Worm (Caenorhabditis elegans) whole organism, L2 larva: ENCODE measurements around the gene ZC416.2.

Experiments
- C34F6.9 ChIP-seq: fragments of 150-350 bp; optimal IDR thresholded peaks from 2 replicates; lab custom pipeline; 2014; ENCODE audit warnings: missing biosample characterization, missing genetic modification characterization
- F13H6.1 ChIP-seq: sonication (generic microtip); optimal IDR thresholded peaks from 2 replicates; lab custom pipeline; 2016; ENCODE audit warnings: missing genetic modification characterization, missing compliant biosample characterization
- Y55F3AM.14 ChIP-seq: fragments of 200-800 bp; sonication (Bioruptor generic); optimal IDR thresholded peaks from 2 replicates; lab custom pipeline; 2018; ENCODE audit warnings: mild to moderate bottlenecking, missing genetic modification characterization, missing compliant biosample characterization
- ZK546.5 ChIP-seq: sonication (generic microtip); optimal IDR thresholded peaks from 2 replicates; lab custom pipeline; 2017; ENCODE audit warnings: missing biosample characterization, missing genetic modification characterization
- alr-1 ChIP-seq: fragments of 150-350 bp; optimal IDR thresholded peaks from 2 replicates; lab custom pipeline; 2014; ENCODE audit warnings: missing biosample characterization, missing genetic modification characterization
- aly-2 ChIP-seq: fragments of 150-350 bp; optimal IDR thresholded peaks from 2 replicates; lab custom pipeline; 2014; ENCODE audit warnings: missing biosample characterization, missing genetic modification characterization
- ama-1 ChIP-seq: fragments of 150-350 bp; optimal IDR thresholded peaks from 2 replicates; lab custom pipeline; 2018; ENCODE audit warnings: inconsistent platforms
- blmp-1 ChIP-seq: sonication (generic microtip); optimal IDR thresholded peaks from 2 replicates; lab custom pipeline; 2017; ENCODE audit warnings: missing genetic modification characterization, mild to moderate bottlenecking, missing compliant biosample characterization, antibody characterized with exemption, moderate library complexity; ENCODE audit not compliant: insufficient read depth
- ceh-16 ChIP-seq: fragments of 150-350 bp; optimal IDR thresholded peaks from 2 replicates; lab custom pipeline; 2014; ENCODE audit warnings: missing biosample characterization, missing genetic modification characterization
- ceh-82 ChIP-seq: fragments of 150-350 bp; optimal IDR thresholded peaks from 2 replicates; lab custom pipeline; 2014; ENCODE audit warnings: missing biosample characterization, missing genetic modification characterization
- crh-2 ChIP-seq: sonication (generic microtip); optimal IDR thresholded peaks from 2 replicates; lab custom pipeline; 2017; ENCODE audit warnings: missing biosample characterization, missing genetic modification characterization
- dmd-4 ChIP-seq: sonication (generic microtip); optimal IDR thresholded peaks from 2 replicates; lab custom pipeline; 2017; ENCODE audit warnings: missing biosample characterization, missing genetic modification characterization
- egl-27 ChIP-seq: sonication (generic microtip); optimal IDR thresholded peaks from 3 replicates; lab custom pipeline; 2017; ENCODE audit warnings: missing biosample characterization, missing genetic modification reagents, missing genetic modification characterization
- elt-1 ChIP-seq: fragments of 150-350 bp; optimal IDR thresholded peaks from 2 replicates; lab custom pipeline; 2014; ENCODE audit warnings: missing biosample characterization, missing genetic modification characterization
- elt-3 ChIP-seq: sonication (generic microtip); optimal IDR thresholded peaks from 2 replicates; lab custom pipeline; 2017; ENCODE audit warnings: missing biosample characterization, missing genetic modification characterization
- fos-1 ChIP-seq: fragments of 150-350 bp; optimal IDR thresholded peaks from 2 replicates; lab custom pipeline; 2014; ENCODE audit warnings: missing biosample characterization, missing genetic modification characterization
- gmeb-1 ChIP-seq: fragments of 150-350 bp; optimal IDR thresholded peaks from 2 replicates; lab custom pipeline; 2014; ENCODE audit warnings: missing biosample characterization, missing genetic modification characterization
- lin-11 ChIP-seq: fragments of 150-350 bp; sonication (generic microtip); optimal IDR thresholded peaks from 2 replicates; lab custom pipeline; 2014; ENCODE audit warnings: missing biosample characterization, missing genetic modification characterization, inconsistent platforms, mixed read lengths
- lin-39 ChIP-seq: fragments of 150-350 bp; optimal IDR thresholded peaks from 2 replicates; lab custom pipeline; 2014; ENCODE audit warnings: missing biosample characterization, missing genetic modification reagents, missing genetic modification characterization
- lsy-2 ChIP-seq, 2 experiments: fragments of 150-350 bp in 1 of 2; sonication (generic microtip) in 1 of 2; optimal IDR thresholded peaks; 2 replicates each; lab custom pipeline; 2014 to 2017; ENCODE audit warnings: missing biosample characterization in 2 of 2, missing genetic modification characterization in 2 of 2
- mab-5 ChIP-seq: fragments of 150-350 bp; optimal IDR thresholded peaks from 2 replicates; lab custom pipeline; 2014; ENCODE audit warnings: missing biosample characterization, missing genetic modification characterization
- mbf-1 ChIP-seq: sonication (generic microtip); optimal IDR thresholded peaks from 2 replicates; lab custom pipeline; 2017; ENCODE audit warnings: missing biosample characterization, missing genetic modification characterization
- mdl-1 ChIP-seq, 2 experiments: fragments of 150-350 bp in 1 of 2; sonication (generic microtip) in 1 of 2; optimal IDR thresholded peaks; 2 replicates each; lab custom pipeline; 2017; ENCODE audit warnings: missing biosample characterization in 2 of 2, missing genetic modification characterization in 2 of 2
- nhr-11 ChIP-seq: fragments of 150-350 bp; optimal IDR thresholded peaks from 2 replicates; lab custom pipeline; 2014; ENCODE audit warnings: missing biosample characterization, missing genetic modification characterization
- nhr-12 ChIP-seq: fragments of 150-350 bp; optimal IDR thresholded peaks from 2 replicates; lab custom pipeline; 2014; ENCODE audit warnings: missing biosample characterization, missing genetic modification characterization
- nhr-129 ChIP-seq: fragments of 150-350 bp; optimal IDR thresholded peaks from 2 replicates; lab custom pipeline; 2014; ENCODE audit warnings: missing biosample characterization, missing genetic modification characterization
- nhr-21 ChIP-seq: fragments of 150-350 bp; optimal IDR thresholded peaks from 2 replicates; lab custom pipeline; 2014; ENCODE audit warnings: missing biosample characterization, missing genetic modification characterization
- nhr-23 ChIP-seq: fragments of 150-350 bp; optimal IDR thresholded peaks from 2 replicates; lab custom pipeline; 2014; ENCODE audit warnings: missing biosample characterization, missing genetic modification reagents, missing genetic modification characterization
- nhr-237 ChIP-seq: fragments of 150-350 bp; optimal IDR thresholded peaks from 2 replicates; lab custom pipeline; 2014; ENCODE audit warnings: missing biosample characterization, missing genetic modification characterization
- nhr-25 ChIP-seq: fragments of 150-350 bp; sonication (generic microtip); optimal IDR thresholded peaks from 3 replicates; lab custom pipeline; 2014; ENCODE audit warnings: missing biosample characterization, missing genetic modification characterization
- nhr-6 ChIP-seq: fragments of 150-350 bp; optimal IDR thresholded peaks from 2 replicates; lab custom pipeline; 2014; ENCODE audit warnings: missing biosample characterization, missing genetic modification characterization
- nhr-77 ChIP-seq: fragments of 150-350 bp; optimal IDR thresholded peaks from 2 replicates; lab custom pipeline; 2014; ENCODE audit warnings: missing biosample characterization, missing genetic modification characterization
- peb-1 ChIP-seq: fragments of 150-350 bp; optimal IDR thresholded peaks from 2 replicates; lab custom pipeline; 2014; ENCODE audit warnings: missing biosample characterization, missing genetic modification characterization
- sem-4 ChIP-seq: fragments of 150-350 bp; optimal IDR thresholded peaks from 2 replicates; lab custom pipeline; 2014; ENCODE audit warnings: missing biosample characterization, missing genetic modification reagents, missing genetic modification characterization
- skn-1 ChIP-seq: sonication (generic microtip); optimal IDR thresholded peaks from 2 replicates; lab custom pipeline; 2017; ENCODE audit warnings: missing biosample characterization, missing genetic modification characterization
- sma-3 ChIP-seq: sonication (generic microtip); optimal IDR thresholded peaks from 2 replicates; lab custom pipeline; 2016; ENCODE audit warnings: missing genetic modification reagents, missing genetic modification characterization, missing compliant biosample characterization
- sma-9 ChIP-seq, 2 experiments: fragments of 150-350 bp in 1 of 2; sonication (generic microtip) in 1 of 2; optimal IDR thresholded peaks; 2 replicates each; lab custom pipeline; 2014 to 2016; ENCODE audit warnings: missing genetic modification characterization in 2 of 2, mild to moderate bottlenecking in 1 of 2, missing biosample characterization in 1 of 2, missing compliant biosample characterization in 1 of 2, missing genetic modification reagents in 1 of 2, moderate library complexity in 1 of 2
- snpc-4 ChIP-seq: fragments of 150-350 bp; optimal IDR thresholded peaks from 2 replicates; lab custom pipeline; 2014; ENCODE audit warnings: missing biosample characterization, missing genetic modification characterization
- unc-55 ChIP-seq: fragments of 150-350 bp; sonication (generic microtip); optimal IDR thresholded peaks from 3 replicates; lab custom pipeline; 2014; ENCODE audit warnings: missing biosample characterization, missing genetic modification reagents, missing genetic modification characterization
- unc-62 ChIP-seq: fragments of 150-350 bp; optimal IDR thresholded peaks from 2 replicates; lab custom pipeline; 2014; ENCODE audit warnings: missing biosample characterization, missing genetic modification reagents, missing genetic modification characterization
- zag-1 ChIP-seq: fragments of 150-350 bp; optimal IDR thresholded peaks from 2 replicates; lab custom pipeline; 2014; ENCODE audit warnings: missing biosample characterization, missing genetic modification characterization
- ztf-1 ChIP-seq: fragments of 200-800 bp; sonication (Bioruptor generic); conservative IDR thresholded peaks from 2 replicates; pipeline ENCODE4 v1.3.6; 2022; ENCODE audit warnings: missing genetic modification characterization, missing compliant biosample characterization
- ztf-11 ChIP-seq: sonication (generic microtip); optimal IDR thresholded peaks from 2 replicates; lab custom pipeline; 2017; ENCODE audit warnings: missing biosample characterization, missing genetic modification characterization
- ztf-4 ChIP-seq: fragments of 150-350 bp; optimal IDR thresholded peaks from 2 replicates; lab custom pipeline; 2014; ENCODE audit warnings: missing biosample characterization, missing genetic modification characterization

The ZC416.2 gene

DNA sequence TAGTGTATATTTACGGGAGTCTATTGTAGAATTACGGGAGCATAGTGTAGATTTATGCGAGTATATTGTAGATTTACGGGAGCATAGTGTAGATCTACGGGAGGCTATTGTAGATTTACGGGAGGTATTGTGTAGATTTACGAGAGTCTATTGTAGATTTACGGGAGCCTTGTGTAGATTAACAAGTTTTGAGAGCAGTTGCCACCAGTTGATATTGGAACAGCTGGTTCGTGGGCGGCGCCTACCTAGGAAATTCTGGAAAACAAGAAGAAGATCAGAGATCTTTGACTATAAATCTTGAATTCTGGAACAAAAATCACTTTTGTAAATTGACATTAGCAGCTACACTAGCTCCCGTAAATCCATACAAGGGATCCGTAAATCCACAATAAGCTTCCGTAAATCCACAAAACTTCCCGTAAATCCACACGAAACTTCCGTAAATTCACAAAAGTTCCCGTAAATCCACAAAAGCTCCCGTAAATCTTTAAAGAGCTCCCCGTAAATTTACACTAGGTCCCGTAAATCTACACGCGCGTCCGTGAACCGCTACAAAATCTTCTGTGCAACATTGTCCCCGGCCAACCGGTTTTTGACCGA is 19.5 kb downstream of the ZC416.2 start:
- TF ChIP-seq egl-27 (tag; lab: Kevin White, UChicago) (no peak), lin-11 (tag; lab: Kevin White, UChicago) (no peak), crh-2 (tag; lab: Kevin White, UChicago) (no peak), mab-5 (tag; lab: Kevin White, UChicago) (no peak), nhr-6 (no peak), nhr-11 (no peak), ztf-11 (tag; lab: Kevin White, UChicago) (no peak), ceh-16 (tag; lab: Kevin White, UChicago) (no peak), peb-1 (tag; lab: Kevin White, UChicago) (no peak), nhr-77 (tag; lab: Kevin White, UChicago) (no peak), mbf-1 (tag; lab: Kevin White, UChicago) (no peak), nhr-237 (tag; lab: Kevin White, UChicago) (no peak)
- TF ChIP-seq, all 48 proteins: peak for 0

DNA sequence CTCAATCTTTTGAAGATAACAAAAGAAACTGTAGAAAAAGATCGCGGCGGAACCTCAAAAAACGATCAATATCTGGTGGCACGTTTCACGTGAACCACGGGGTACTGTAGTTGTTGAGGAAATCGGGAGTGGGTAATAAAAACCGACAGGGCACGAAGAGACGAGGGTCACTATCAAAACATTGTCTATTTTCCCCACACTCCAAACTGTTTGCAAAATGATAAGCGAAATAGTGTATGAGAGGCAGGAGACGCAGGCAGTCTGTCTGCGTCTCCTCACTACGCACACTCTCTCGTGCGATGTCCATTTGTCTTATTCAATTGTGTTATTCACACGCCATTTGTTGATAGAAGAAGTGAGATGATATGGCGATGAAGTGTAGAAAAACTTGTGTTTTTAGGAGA is 20.0 kb downstream of the ZC416.2 start:
- TF ChIP-seq mbf-1 (tag; lab: Kevin White, UChicago) (no peak), ceh-82 (no peak), nhr-21 (tag; lab: Kevin White, UChicago) (peak; percentile 94), sma-9 (GFP tag; optimal IDR thresholded peaks at IDR 0.05; lab: Kevin White, UChicago) (peak; percentile 96), sma-9 (tag; optimal IDR thresholded peaks at IDR 0.05; lab: Kevin White, UChicago) (no peak), nhr-11 (no peak), Y55F3AM.14 (GFP tag; lab: Kevin White, UChicago) (peak; percentile 17), gmeb-1 (tag; lab: Kevin White, UChicago) (peak; percentile 70), F13H6.1 (tag; lab: Kevin White, UChicago) (peak; percentile 64), ama-1 (lab: Kevin White, UChicago) (no peak), sma-3 (GFP tag; lab: Kevin White, UChicago) (peak; percentile 91), lsy-2 (tag; optimal IDR thresholded peaks at IDR 0.05; lab: Kevin White, UChicago) (peak in 1 of 2 experiments; percentile 84), nhr-25 (peak; percentile 89), crh-2 (tag; lab: Kevin White, UChicago) (peak; percentile 64), nhr-77 (tag; lab: Kevin White, UChicago) (no peak), fos-1 (tag; lab: Kevin White, UChicago) (peak; percentile 41), mdl-1 (tag; optimal IDR thresholded peaks at IDR 0.05; lab: Kevin White, UChicago) (peak; percentile 6 to 65), aly-2 (tag; lab: Kevin White, UChicago) (no peak), egl-27 (tag; lab: Kevin White, UChicago) (peak; percentile 32), nhr-129 (tag; lab: Kevin White, UChicago) (peak; percentile 67), blmp-1 (peak; percentile 38)

DNA sequence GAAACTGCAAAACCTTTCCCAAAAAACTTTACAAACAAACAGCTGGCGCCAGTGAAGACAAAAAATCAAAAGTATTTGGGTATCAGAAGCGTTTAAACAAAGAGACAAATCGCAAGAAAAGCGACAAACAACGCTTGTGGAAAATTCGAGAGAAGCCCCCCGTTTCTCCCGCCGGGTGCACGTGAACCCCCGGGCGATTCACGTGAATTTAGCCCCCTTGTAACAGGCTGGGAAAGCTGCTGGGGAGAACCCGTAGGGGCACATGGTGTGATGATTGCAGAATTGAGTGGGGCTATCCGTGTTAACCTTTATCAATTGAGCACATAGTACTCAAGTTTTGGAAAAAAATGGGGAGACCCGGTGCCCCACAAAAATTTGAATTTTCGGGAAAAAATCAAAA is 20.8 kb downstream of the ZC416.2 start:
- TF ChIP-seq C34F6.9 (tag; lab: Kevin White, UChicago) = peak; percentile 16
- TF ChIP-seq fos-1 (tag; lab: Kevin White, UChicago) = peak; percentile 22
- no peak for TF ChIP-seq dmd-4 (tag; lab: Kevin White, UChicago)
- TF ChIP-seq nhr-21 (tag; lab: Kevin White, UChicago) = peak; percentile 62
- TF ChIP-seq nhr-77 (tag; lab: Kevin White, UChicago) = no peak
- TF ChIP-seq ceh-16 (tag; lab: Kevin White, UChicago) = no peak
- TF ChIP-seq lin-39 (tag; lab: Kevin White, UChicago) = no peak
- no peak for TF ChIP-seq ceh-82
- no peak for TF ChIP-seq ztf-1 (GFP tag; lab: Robert Waterston, UW)
- TF ChIP-seq gmeb-1 (tag; lab: Kevin White, UChicago) = peak; percentile 33
- TF ChIP-seq F13H6.1 (tag; lab: Kevin White, UChicago) = peak; percentile 95
- TF ChIP-seq peb-1 (tag; lab: Kevin White, UChicago) = no peak
- no peak for TF ChIP-seq unc-55
- no peak for TF ChIP-seq ama-1 (lab: Kevin White, UChicago)
- TF ChIP-seq nhr-237 (tag; lab: Kevin White, UChicago) = no peak
- TF ChIP-seq ZK546.5 (tag; lab: Kevin White, UChicago) = no peak
- TF ChIP-seq mdl-1 (tag; optimal IDR thresholded peaks at IDR 0.05; lab: Kevin White, UChicago) = peak; percentile 48 to 71
- TF ChIP-seq lin-11 (tag; lab: Kevin White, UChicago) = peak; percentile 3
- peak; percentile 14 for TF ChIP-seq crh-2 (tag; lab: Kevin White, UChicago)
- TF ChIP-seq alr-1 (tag; lab: Kevin White, UChicago) = no peak
- no peak for TF ChIP-seq nhr-12
- no peak for TF ChIP-seq elt-1
- no peak for TF ChIP-seq unc-62 (GFP tag; lab: Kevin White, UChicago)
- TF ChIP-seq blmp-1 = peak; percentile 7
- TF ChIP-seq snpc-4 (tag; lab: Kevin White, UChicago) = no peak
- TF ChIP-seq ztf-4 (tag; lab: Kevin White, UChicago) = no peak
- TF ChIP-seq nhr-6 = no peak
- TF ChIP-seq Y55F3AM.14 (GFP tag; lab: Kevin White, UChicago) = peak; percentile 36
- TF ChIP-seq aly-2 (tag; lab: Kevin White, UChicago) = no peak
- no peak for TF ChIP-seq zag-1 (tag; lab: Kevin White, UChicago)
- TF ChIP-seq ztf-11 (tag; lab: Kevin White, UChicago) = no peak
- no peak for TF ChIP-seq sem-4 (tag; lab: Kevin White, UChicago)
- peak; percentile 65 for TF ChIP-seq sma-3 (GFP tag; lab: Kevin White, UChicago)
- peak; percentile 38 for TF ChIP-seq mab-5 (tag; lab: Kevin White, UChicago)
- TF ChIP-seq elt-3 = no peak
- TF ChIP-seq skn-1 (tag; lab: Kevin White, UChicago) = no peak
- TF ChIP-seq nhr-11 = no peak
- TF ChIP-seq nhr-25 = peak; percentile 64
- peak; percentile 72 for TF ChIP-seq nhr-129 (tag; lab: Kevin White, UChicago)
- TF ChIP-seq lsy-2 (tag; optimal IDR thresholded peaks at IDR 0.05; lab: Kevin White, UChicago) = peak in 1 of 2 experiments; percentile 47
- no peak for TF ChIP-seq nhr-23 (tag; lab: Kevin White, UChicago)
